Worm (Caenorhabditis elegans) whole organism, young adult: ENCODE results near the gene gck-2.
A peak's percentile ranks its signal among the peaks of the same experiment; 100 is the strongest.

ENCODE experiments used
- F10E7.11 ChIP-seq: sonication (generic microtip); optimal IDR thresholded peaks from 2 replicates; lab custom pipeline; 2017; ENCODE audit warnings: mild to moderate bottlenecking, missing genetic modification characterization, moderate library complexity, missing compliant biosample characterization
- F22D6.2 ChIP-seq: sonication (generic microtip); optimal IDR thresholded peaks from 2 replicates; lab custom pipeline; 2016; ENCODE audit warnings: mild to moderate bottlenecking, missing genetic modification characterization, missing compliant biosample characterization
- F23B12.7 ChIP-seq: sonication (generic microtip); optimal IDR thresholded peaks from 2 replicates; lab custom pipeline; 2017; ENCODE audit warnings: missing genetic modification characterization, mild to moderate bottlenecking, missing compliant biosample characterization, antibody characterized with exemption, moderate library complexity; ENCODE audit not compliant: insufficient read depth
- F37B4.10 ChIP-seq: fragments of 200-800 bp; sonication (Bioruptor generic); IDR thresholded peaks from 2 replicates; pipeline ENCODE4 v1.3.6; 2022; ENCODE audit warnings: missing genetic modification characterization, missing compliant biosample characterization
- F52B5.7 ChIP-seq: sonication (generic microtip); optimal IDR thresholded peaks from 2 replicates; lab custom pipeline; 2016; ENCODE audit warnings: mild to moderate bottlenecking, missing genetic modification characterization, missing compliant biosample characterization
- F57C9.4 ChIP-seq: sonication (generic microtip); optimal IDR thresholded peaks from 2 replicates; lab custom pipeline; 2017; ENCODE audit warnings: mild to moderate bottlenecking, missing genetic modification characterization, missing compliant biosample characterization
- T07F8.4 ChIP-seq: sonication (generic microtip); optimal IDR thresholded peaks from 2 replicates; lab custom pipeline; 2016; ENCODE audit warnings: mild to moderate bottlenecking, missing genetic modification characterization, moderate library complexity, missing compliant biosample characterization
- Y67H2A.10 ChIP-seq: fragments of 200-800 bp; sonication (Bioruptor generic); conservative IDR thresholded peaks from 2 replicates; pipeline ENCODE4 v1.3.6; 2022; ENCODE audit warnings: missing genetic modification reagents, missing genetic modification characterization, missing compliant biosample characterization
- ZK185.1 ChIP-seq: sonication (generic microtip); optimal IDR thresholded peaks from 2 replicates; lab custom pipeline; 2016; ENCODE audit warnings: mild to moderate bottlenecking, missing genetic modification characterization, missing compliant biosample characterization; ENCODE audit not compliant: poor library complexity, severe bottlenecking
- atf-7 ChIP-seq: sonication (generic microtip); optimal IDR thresholded peaks from 2 replicates; lab custom pipeline; 2017; ENCODE audit warnings: mild to moderate bottlenecking, missing genetic modification characterization, missing compliant biosample characterization
- athp-1 ChIP-seq: sonication (generic microtip); optimal IDR thresholded peaks from 2 replicates; lab custom pipeline; 2017; ENCODE audit warnings: mild to moderate bottlenecking, missing genetic modification characterization, missing compliant biosample characterization
- attf-5 ChIP-seq: fragments of 200-800 bp; sonication (Bioruptor generic); optimal IDR thresholded peaks from 2 replicates; lab custom pipeline; 2018; ENCODE audit warnings: mild to moderate bottlenecking, missing genetic modification characterization, missing compliant biosample characterization
- bed-1 ChIP-seq: fragments of 200-800 bp; sonication (Bioruptor generic); IDR thresholded peaks from 2 replicates; pipeline ENCODE4 v1.3.6; 2022; ENCODE audit warnings: missing genetic modification reagents, missing genetic modification characterization, missing compliant biosample characterization
- ceh-100 ChIP-seq: fragments of 200-800 bp; sonication (Bioruptor generic); IDR thresholded peaks from 2 replicates; pipeline ENCODE4 v1.3.6; 2022; ENCODE audit warnings: missing genetic modification reagents, missing genetic modification characterization, missing compliant biosample characterization
- ceh-91 ChIP-seq: fragments of 200-800 bp; sonication (Bioruptor generic); IDR thresholded peaks from 2 replicates; pipeline ENCODE4 v1.3.6; 2022; ENCODE audit warnings: missing genetic modification reagents, missing genetic modification characterization, missing compliant biosample characterization
- egl-18 ChIP-seq: fragments of 200-800 bp; sonication (Bioruptor generic); IDR thresholded peaks from 2 replicates; pipeline ENCODE4 v1.3.6; 2022; ENCODE audit warnings: missing genetic modification reagents, missing genetic modification characterization, missing compliant biosample characterization
- egrh-3 ChIP-seq: fragments of 200-800 bp; sonication (Bioruptor generic); IDR thresholded peaks from 2 replicates; pipeline ENCODE4 v1.3.6; 2022; ENCODE audit warnings: missing genetic modification reagents, missing genetic modification characterization, missing compliant biosample characterization
- gei-17 ChIP-seq: fragments of 200-800 bp; sonication (Bioruptor generic); optimal IDR thresholded peaks from 2 replicates; lab custom pipeline; 2018; ENCODE audit warnings: mild to moderate bottlenecking, missing genetic modification characterization, missing compliant biosample characterization
- let-526 ChIP-seq: fragments of 200-800 bp; sonication (Bioruptor generic); IDR thresholded peaks from 2 replicates; pipeline ENCODE4 v1.3.6; 2022; ENCODE audit warnings: missing genetic modification reagents, missing genetic modification characterization, missing compliant biosample characterization
- lin-26 ChIP-seq: fragments of 200-800 bp; sonication (Bioruptor generic); IDR thresholded peaks from 2 replicates; pipeline ENCODE4 v1.3.6; 2022; ENCODE audit warnings: missing genetic modification reagents, missing genetic modification characterization, missing compliant biosample characterization
- lin-40 ChIP-seq: sonication (generic microtip); optimal IDR thresholded peaks from 2 replicates; lab custom pipeline; 2016; ENCODE audit warnings: missing genetic modification characterization, mild to moderate bottlenecking, missing compliant biosample characterization, missing genotype, missing genetic modification reagents
- lsy-27 ChIP-seq: sonication (generic microtip); optimal IDR thresholded peaks from 2 replicates; lab custom pipeline; 2017; ENCODE audit warnings: missing genetic modification characterization, mild to moderate bottlenecking, missing compliant biosample characterization, antibody characterized with exemption, missing genotype, borderline replicate concordance; ENCODE audit not compliant: insufficient read depth
- nfya-1 ChIP-seq: sonication (generic microtip); optimal IDR thresholded peaks from 2 replicates; lab custom pipeline; 2017; ENCODE audit warnings: antibody characterized with exemption, missing compliant biosample characterization, missing genetic modification characterization, borderline replicate concordance; ENCODE audit not compliant: insufficient read depth
- nfyb-1 ChIP-seq: fragments of 200-800 bp; sonication (Bioruptor generic); IDR thresholded peaks from 2 replicates; pipeline ENCODE4 v1.3.6; 2022; ENCODE audit warnings: missing genetic modification reagents, missing genetic modification characterization, missing compliant biosample characterization
- repo-1 ChIP-seq: sonication (generic microtip); optimal IDR thresholded peaks from 2 replicates; lab custom pipeline; 2017; ENCODE audit warnings: mild to moderate bottlenecking, missing genetic modification characterization, missing compliant biosample characterization
- sea-2 ChIP-seq: fragments of 200-800 bp; sonication (Bioruptor generic); IDR thresholded peaks from 2 replicates; pipeline ENCODE4 v1.3.6; 2022; ENCODE audit warnings: missing genetic modification characterization, missing compliant biosample characterization
- somi-1 ChIP-seq: fragments of 200-800 bp; sonication (Bioruptor generic); optimal IDR thresholded peaks from 2 replicates; lab custom pipeline; 2018; ENCODE audit warnings: mild to moderate bottlenecking, missing genetic modification characterization, missing compliant biosample characterization
- tlf-1 ChIP-seq: fragments of 200-800 bp; sonication (Bioruptor generic); optimal IDR thresholded peaks from 2 replicates; lab custom pipeline; 2018; ENCODE audit warnings: mild to moderate bottlenecking, missing genetic modification characterization, missing compliant biosample characterization
- zfh-2 ChIP-seq: fragments of 200-800 bp; sonication (Bioruptor generic); conservative IDR thresholded peaks from 2 replicates; pipeline ENCODE4 v1.3.6; 2022; ENCODE audit warnings: missing genetic modification reagents, missing genetic modification characterization, missing compliant biosample characterization
- zim-3 ChIP-seq: sonication (generic microtip); optimal IDR thresholded peaks from 2 replicates; lab custom pipeline; 2017; ENCODE audit warnings: mild to moderate bottlenecking, missing genetic modification characterization, moderate library complexity, missing compliant biosample characterization
- ztf-26 ChIP-seq: sonication (generic microtip); optimal IDR thresholded peaks from 2 replicates; lab custom pipeline; 2017; ENCODE audit warnings: missing genetic modification characterization, missing compliant biosample characterization

The gck-2 gene

DNA sequence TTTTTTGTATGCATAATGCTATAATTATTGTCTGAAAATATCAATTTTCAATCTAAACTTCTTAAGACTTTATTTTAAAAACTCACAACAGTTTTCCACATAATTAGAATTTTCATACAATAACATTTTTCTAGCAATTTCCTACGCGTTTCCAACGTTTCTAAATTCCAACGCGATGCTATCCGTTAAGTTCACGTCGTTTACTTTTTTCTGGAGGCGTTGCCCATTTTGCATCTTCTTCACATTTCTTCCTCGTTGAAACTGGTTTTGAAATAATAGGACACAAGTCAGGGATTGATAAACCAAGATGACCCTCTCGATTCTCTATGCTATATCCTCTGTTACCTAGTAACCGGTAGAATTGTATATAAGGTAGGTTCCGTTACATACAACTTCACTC lies 42.8 kb upstream of the gck-2 start, which contains the start of the genes T15B7.14 and col-143:
Gene T15B7.14, minus strand, starts transcription at position 101 of the 400 bp plus-strand sequence.
Gene col-143, plus strand, starts transcription at position 394 of the 400 bp plus-strand sequence.
- TF ChIP-seq nfyb-1 (GFP tag; lab: Robert Waterston, UW) (no peak), F23B12.7 (tag; lab: Kevin White, UChicago) (no peak), ZK185.1 (tag; lab: Kevin White, UChicago) (no peak), repo-1 (tag; lab: Kevin White, UChicago) (no peak), bed-1 (no peak), ceh-100 (GFP tag; lab: Robert Waterston, UW) (no peak), tlf-1 (GFP tag; lab: Kevin White, UChicago) (no peak), lin-26 (GFP tag; lab: Robert Waterston, UW) (no peak), lin-40 (no peak)

DNA sequence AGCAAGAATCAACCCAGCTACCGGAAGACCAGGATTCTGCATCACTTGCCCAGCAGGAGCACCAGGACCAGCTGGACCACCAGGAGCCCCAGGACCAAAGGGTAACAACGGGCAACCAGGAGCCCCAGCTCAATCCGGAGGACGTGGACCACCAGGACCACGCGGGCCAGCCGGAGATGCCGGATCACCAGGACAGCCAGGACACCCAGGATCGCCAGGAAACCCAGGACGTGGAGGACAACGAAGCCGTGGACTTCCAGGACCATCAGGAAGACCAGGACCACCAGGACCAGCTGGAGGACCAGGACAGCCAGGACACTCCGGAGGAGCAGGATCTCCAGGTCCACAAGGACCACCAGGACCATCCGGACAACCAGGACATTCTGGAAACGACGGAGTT lies 39.1 kb upstream of the gck-2 start:
- TF ChIP-seq ceh-91 (no peak), zfh-2 (GFP tag; lab: Robert Waterston, UW) (peak; percentile 77), egrh-3 (GFP tag; lab: Robert Waterston, UW) (peak; percentile 90), let-526 (GFP tag; lab: Robert Waterston, UW) (no peak), sea-2 (GFP tag; lab: Robert Waterston, UW) (no peak)
- TF ChIP-seq, all 124 proteins: peak for 2

DNA sequence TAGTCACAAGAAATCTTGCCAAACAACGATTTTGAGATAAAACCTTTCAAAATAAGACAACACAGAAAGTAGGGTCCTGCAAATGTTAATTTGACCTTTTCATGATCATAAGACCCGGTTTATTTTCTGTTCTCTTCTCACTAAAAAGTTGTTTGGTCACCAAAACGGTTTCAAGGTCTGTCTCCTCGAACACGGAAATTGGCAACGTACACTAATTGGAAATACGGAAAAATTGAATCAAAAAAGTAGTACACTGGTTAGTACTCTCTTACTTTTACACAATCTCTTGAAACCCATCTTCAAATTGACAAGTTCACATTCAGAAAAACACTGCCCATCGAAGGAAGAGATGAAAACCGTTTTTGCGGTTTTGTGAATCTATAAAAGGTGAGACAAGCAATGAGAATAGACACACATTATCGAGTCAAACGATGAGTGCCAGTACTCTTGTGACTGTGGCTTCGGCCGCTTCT lies 38.3 kb upstream of the gck-2 start, which contains the start of gene col-142:
Gene col-142, plus strand, starts transcription at position 423 of the 473 bp plus-strand sequence.
- TF ChIP-seq lin-26 (GFP tag; lab: Robert Waterston, UW), result no peak
- TF ChIP-seq zim-3 (tag; lab: Kevin White, UChicago), result no peak
- no peak for TF ChIP-seq F10E7.11
- no peak for TF ChIP-seq attf-5 (GFP tag; lab: Kevin White, UChicago)
- no peak for TF ChIP-seq athp-1
- no peak for TF ChIP-seq Y67H2A.10 (GFP tag; lab: Robert Waterston, UW)
- no peak for TF ChIP-seq nfya-1 (tag; lab: Kevin White, UChicago)
- TF ChIP-seq lin-40, result no peak
- no peak for TF ChIP-seq lsy-27 (tag; lab: Kevin White, UChicago)
- no peak for TF ChIP-seq F57C9.4 (tag; lab: Kevin White, UChicago)
- no peak for TF ChIP-seq F22D6.2 (tag; lab: Kevin White, UChicago)
- TF ChIP-seq, all 124 proteins: peak for 0

DNA sequence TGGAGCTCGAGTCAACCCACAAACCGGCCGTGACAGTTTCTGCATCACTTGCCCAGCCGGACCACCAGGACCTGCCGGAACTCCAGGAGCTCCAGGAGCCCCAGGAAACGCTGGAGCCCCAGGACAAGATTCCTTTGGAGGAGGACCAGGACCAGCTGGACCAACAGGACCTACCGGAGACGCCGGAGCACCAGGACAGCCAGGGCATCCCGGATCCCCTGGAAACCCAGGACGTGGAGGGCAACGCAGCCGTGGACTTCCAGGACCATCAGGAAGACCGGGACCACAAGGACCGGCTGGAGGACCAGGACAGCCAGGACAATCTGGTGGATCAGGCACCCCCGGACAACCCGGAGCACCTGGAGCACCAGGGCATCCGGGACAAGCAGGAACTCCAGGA lies 37.6 kb upstream of the gck-2 start:
- TF ChIP-seq egl-18 (GFP tag; lab: Robert Waterston, UW) (0 out of 2 replicates have a peak, but pooled peaks have one; percentile 22), atf-7 (tag; lab: Kevin White, UChicago) (no peak), F37B4.10 (GFP tag; lab: Robert Waterston, UW) (0 out of 2 replicates have a peak, but pooled peaks have one; percentile 47), egrh-3 (GFP tag; lab: Robert Waterston, UW) (peak; percentile 94)

DNA sequence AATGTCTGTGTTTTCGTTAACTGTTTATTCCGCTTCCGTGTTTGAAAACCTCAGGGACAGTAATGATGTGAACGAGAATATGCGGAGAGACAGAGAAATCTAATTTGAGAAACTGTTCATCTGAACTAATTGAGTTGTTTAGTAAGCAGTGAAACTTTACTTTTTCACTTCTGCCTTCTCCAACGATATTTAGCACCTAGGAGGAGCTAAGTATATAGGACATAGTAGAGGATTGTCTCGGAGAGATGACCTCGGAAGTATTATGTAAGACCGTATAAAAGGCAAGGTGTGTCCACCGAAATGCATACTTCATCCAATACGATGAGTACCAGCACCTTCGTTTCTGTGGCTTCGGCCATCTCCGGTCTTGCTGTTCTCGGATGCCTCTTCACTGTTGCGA lies 36.9 kb upstream of the gck-2 start, which contains the start of gene col-141:
Gene col-141, plus strand, starts transcription at position 301 of the 400 bp plus-strand sequence.
- TF ChIP-seq somi-1 (GFP tag; lab: Kevin White, UChicago), result no peak
- TF ChIP-seq T07F8.4 (tag; lab: Kevin White, UChicago), result no peak
- TF ChIP-seq F52B5.7 (tag; lab: Kevin White, UChicago), result no peak
- TF ChIP-seq ztf-26 (tag; lab: Kevin White, UChicago), result no peak
- no peak for TF ChIP-seq gei-17
- TF ChIP-seq, all 124 proteins: peak for 0
